Worm (Caenorhabditis elegans) whole organism, L4 larva: ENCODE measurements around the gene fbxa-51.

Experiments
- Y105C5A.15 ChIP-seq: fragments of 200-800 bp; sonication (Bioruptor generic); IDR thresholded peaks from 2 replicates; pipeline ENCODE4 v1.3.6; 2022; ENCODE audit warnings: missing genetic modification characterization, missing compliant biosample characterization
- arid-1 ChIP-seq: fragments of 200-800 bp; sonication (Bioruptor generic); conservative IDR thresholded peaks from 2 replicates; pipeline ENCODE4 v1.3.6; 2022; ENCODE audit warnings: missing genetic modification reagents, missing genetic modification characterization, missing compliant biosample characterization
- daf-16 ChIP-seq, 3 experiments: sonication (generic microtip); optimal IDR thresholded peaks; 2 replicates each; lab custom pipeline; 2016 to 2017; ENCODE audit warnings: missing genetic modification characterization in 3 of 3, missing genetic modification reagents in 3 of 3, mild to moderate bottlenecking in 2 of 3, missing compliant biosample characterization in 2 of 3, missing biosample characterization in 1 of 3, moderate library complexity in 1 of 3
- dmd-6 ChIP-seq: fragments of 200-800 bp; sonication (Bioruptor generic); IDR thresholded peaks from 2 replicates; pipeline ENCODE4 v1.3.6; 2022; ENCODE audit warnings: missing genetic modification reagents, missing genetic modification characterization, missing compliant biosample characterization
- fkh-10 ChIP-seq: fragments of 150-350 bp; optimal IDR thresholded peaks from 2 replicates; lab custom pipeline; 2014; ENCODE audit warnings: missing biosample characterization, missing genetic modification reagents, missing genetic modification characterization
- hmg-1.1 ChIP-seq: fragments of 200-800 bp; sonication (Bioruptor generic); IDR thresholded peaks from 2 replicates; pipeline ENCODE4 v1.3.6; 2022; ENCODE audit warnings: missing genetic modification reagents, missing genetic modification characterization, missing compliant biosample characterization
- mep-1 ChIP-seq: fragments of 150-350 bp; sonication (generic microtip); optimal IDR thresholded peaks from 3 replicates; lab custom pipeline; 2014; ENCODE audit warnings: missing biosample characterization, missing genetic modification characterization
- nhr-11 ChIP-seq: fragments of 150-350 bp; optimal IDR thresholded peaks from 2 replicates; lab custom pipeline; 2014; ENCODE audit warnings: missing biosample characterization, missing genetic modification characterization
- nhr-28 ChIP-seq: fragments of 150-350 bp; optimal IDR thresholded peaks from 2 replicates; lab custom pipeline; 2014; ENCODE audit warnings: missing biosample characterization, missing genetic modification characterization
- nhr-41 ChIP-seq: fragments of 200-800 bp; sonication (Bioruptor generic); IDR thresholded peaks from 2 replicates; pipeline ENCODE4 v1.3.6; 2022; ENCODE audit warnings: missing genetic modification reagents, missing genetic modification characterization, missing compliant biosample characterization
- set-16 ChIP-seq: fragments of 200-800 bp; sonication (Bioruptor generic); IDR thresholded peaks from 2 replicates; pipeline ENCODE4 v1.3.6; 2022; ENCODE audit warnings: missing genetic modification reagents, missing genetic modification characterization, missing compliant biosample characterization
- unc-62 ChIP-seq, 3 experiments: fragments of 150-350 bp in 1 of 3; sonication (generic microtip); optimal IDR thresholded peaks in 2 of 3; peaks in 1 of 3; 1 replicate in 1 of 3; 2 replicates in 2 of 3; lab custom pipeline; 2014 to 2017; ENCODE audit warnings: missing biosample characterization in 3 of 3, missing genetic modification characterization in 3 of 3, missing genetic modification reagents in 3 of 3, missing genotype in 1 of 3

fbxa-51 gene

DNA sequence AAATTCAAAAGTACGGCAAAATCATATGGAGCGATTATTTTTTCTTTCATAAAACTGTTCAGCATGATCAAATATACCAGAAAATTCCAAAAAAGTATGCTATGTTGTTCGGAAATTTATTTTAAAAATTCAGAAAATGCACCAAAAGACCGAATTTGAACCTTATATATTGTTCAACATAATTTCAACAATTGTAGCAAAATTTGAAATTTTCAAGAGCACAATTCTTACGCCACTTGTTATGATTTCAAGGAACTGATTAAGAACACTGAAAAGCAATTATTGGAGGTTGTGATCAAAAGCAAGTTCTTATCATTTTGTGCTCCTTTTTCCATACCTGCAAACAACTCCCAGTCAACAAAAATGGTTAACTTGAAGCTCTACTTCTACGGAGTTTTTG is 46.0 kb downstream of the fbxa-51 start, which contains the start of gene clc-27:
Gene clc-27 (plus strand): TSS at position 301 of the 400 bp plus-strand sequence.
- TF ChIP-seq arid-1, result no peak
- no peak for TF ChIP-seq daf-16 (GFP tag; optimal IDR thresholded peaks at IDR 0.05; lab: Kevin White, UChicago)
- TF ChIP-seq daf-16 (tag; optimal IDR thresholded peaks at IDR 0.05; lab: Kevin White, UChicago), result peak; percentile 61
- no peak for TF ChIP-seq Y105C5A.15 (GFP tag; lab: Robert Waterston, UW)
- peak; percentile 28 for TF ChIP-seq nhr-28
- TF ChIP-seq unc-62 (GFP tag; optimal IDR thresholded peaks at IDR 0.05 in 1 of 2; lab: Kevin White, UChicago), result peak in 1 of 2 experiments; percentile 31
- no peak for TF ChIP-seq unc-62 (tag; optimal IDR thresholded peaks at IDR 0.05; lab: Kevin White, UChicago)

DNA sequence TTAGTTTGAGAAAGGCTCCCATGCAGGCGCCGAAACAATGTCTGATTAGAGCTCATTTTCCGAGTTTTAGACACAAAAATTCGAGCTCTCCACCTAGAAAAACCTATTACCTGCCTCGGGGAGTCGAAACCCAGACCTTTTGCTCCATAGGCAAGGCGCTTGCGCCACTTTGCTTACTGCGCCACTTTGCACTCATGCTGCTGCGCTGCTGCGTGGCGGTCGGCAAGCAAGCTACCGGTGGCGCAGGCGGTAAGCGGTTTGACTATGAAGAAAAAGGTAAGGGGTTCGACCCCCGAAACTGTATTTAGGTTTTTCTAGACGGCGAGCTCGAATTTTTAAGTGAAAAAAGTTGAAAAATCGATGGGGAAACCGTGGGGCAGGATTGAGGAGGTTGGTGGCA is 47.0 kb downstream of the fbxa-51 start:
- peak; percentile 71 for TF ChIP-seq set-16 (GFP tag; lab: Robert Waterston, UW)

DNA sequence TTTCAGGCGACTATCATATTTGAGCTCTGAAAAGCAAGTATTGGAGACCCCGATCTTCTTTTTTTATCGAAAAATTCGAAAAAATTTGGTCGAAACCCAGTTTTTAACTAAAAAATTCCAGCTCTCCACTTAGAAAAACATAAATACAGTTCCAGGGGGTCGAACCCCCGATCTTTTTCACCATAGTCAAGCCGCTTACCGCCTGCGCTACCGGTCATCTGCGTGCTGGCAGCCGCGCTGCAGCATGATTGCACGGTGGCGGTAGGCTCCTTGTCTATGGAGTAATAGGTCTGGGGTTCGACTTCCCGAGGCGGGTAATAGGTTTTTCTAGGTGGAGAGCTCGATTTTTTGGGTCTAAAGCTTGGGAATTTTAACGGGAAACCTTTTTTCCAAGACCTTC is 47.7 kb downstream of the fbxa-51 start, which contains the start of gene clc-24:
Gene clc-24 (plus strand): TSS at position 263 of the 400 bp plus-strand sequence.
- no peak for TF ChIP-seq mep-1 (tag; lab: Kevin White, UChicago)
- peak; percentile 45; the same call in 1 of the 2 replicates for TF ChIP-seq set-16 (GFP tag; lab: Robert Waterston, UW)
- TF ChIP-seq fkh-10 (GFP tag; lab: Kevin White, UChicago), result no peak
- no peak for TF ChIP-seq hmg-1.1 (GFP tag; lab: Robert Waterston, UW)
- TF ChIP-seq nhr-41 (GFP tag; lab: Robert Waterston, UW), result no peak
- no peak for TF ChIP-seq dmd-6
- no peak for TF ChIP-seq nhr-11 (tag; lab: Kevin White, UChicago)
- TF ChIP-seq, all 104 proteins: peak for 1
